Fruit fly (Drosophila melanogaster) Kc167 (cell line): ENCODE data around the gene SecCl.

Source experiments
- h ChIP-seq: fragments of >200 bp; optimal IDR thresholded peaks from 3 replicates; lab custom pipeline; 2018; ENCODE audit warnings: missing external identifiers
- psq ChIP-seq: fragments of >200 bp; optimal IDR thresholded peaks from 2 replicates; lab custom pipeline; 2017; ENCODE audit warnings: missing external identifiers

- TF ChIP-seq psq = no peak
- no peak for TF ChIP-seq h (lab: Kevin White, UChicago)
Observed at dm6 chr3L:17438872-17439495, 30.9 kb upstream of the SecCl start, which contains the start of gene CG18265.
